Worm (Caenorhabditis elegans): ENCODE results near the gene nhx-3.

The nhx-3 gene

ce11 chrV:7524447-7524846, 20.9 kb downstream of the nhx-3 start, which contains the start of gene C54F6.20:
Gene C54F6.20 (plus strand): TSS chrV:7524747.
- TF ChIP-seq ceh-48 (tag; optimal IDR thresholded peaks at IDR 0.05) (no peak), ceh-19 (GFP tag; optimal IDR thresholded peaks at IDR 0.05) (no peak), elt-2 (tag; optimal IDR thresholded peaks at IDR 0.05) (no peak)

ce11 chrV:7523392-7523791, 21.9 kb downstream of the nhx-3 start, which contains the start of gene C54F6.6:
Gene C54F6.6 (plus strand): TSS chrV:7523692.
- TF ChIP-seq ttx-3 (tag; optimal IDR thresholded peaks at IDR 0.05) (no peak), tbx-7 (tag; optimal IDR thresholded peaks at IDR 0.05) (no peak), rnt-1 (tag; optimal IDR thresholded peaks at IDR 0.05) (no peak), pqm-1 (tag; optimal IDR thresholded peaks at IDR 0.05) (no peak), ceh-9 (tag; optimal IDR thresholded peaks at IDR 0.05) (no peak), elt-4 (tag; optimal IDR thresholded peaks at IDR 0.05) (no peak), nfya-1 (tag; optimal IDR thresholded peaks at IDR 0.05) (no peak), dve-1 (tag; optimal IDR thresholded peaks at IDR 0.05) (no peak)

- TF ChIP-seq ahr-1 (tag; optimal IDR thresholded peaks at IDR 0.05) (no peak), sox-4 (tag; optimal IDR thresholded peaks at IDR 0.05) (no peak), Y22D7AL.16 (tag; optimal IDR thresholded peaks at IDR 0.05) (no peak)
These were observed 23.0 kb downstream of the nhx-3 start, which contains the start of gene C54F6.15 for ce11 chrV:7522279-7522678. Gene C54F6.15 (minus strand): TSS chrV:7522379.

- TF ChIP-seq ceh-45 (GFP tag; IDR thresholded peaks at IDR 0.05): no peak
- TF ChIP-seq pqm-1 (tag; optimal IDR thresholded peaks at IDR 0.05): no peak
- no peak for TF ChIP-seq K09A11.1 (tag; optimal IDR thresholded peaks at IDR 0.05; ENCODE audit: insufficient read depth)
- no peak for TF ChIP-seq mec-3 (tag; optimal IDR thresholded peaks at IDR 0.05; ENCODE audit: borderline replicate concordance)
- no peak for TF ChIP-seq ceh-14 (tag; optimal IDR thresholded peaks at IDR 0.05)
- TF ChIP-seq ceh-30 (tag; optimal IDR thresholded peaks at IDR 0.05): no peak
- TF ChIP-seq ceh-2 (tag; optimal IDR thresholded peaks at IDR 0.05): no peak
- TF ChIP-seq hlh-30 (tag; optimal IDR thresholded peaks at IDR 0.05; ENCODE audit: insufficient read depth): no peak
- no peak for TF ChIP-seq ceh-6 (GFP tag; optimal IDR thresholded peaks at IDR 0.05)
- TF ChIP-seq ref-2 (tag; optimal IDR thresholded peaks at IDR 0.05): no peak
- TF ChIP-seq madf-2 (tag; optimal IDR thresholded peaks at IDR 0.05): no peak
These were observed 24.0 kb downstream of the nhx-3 start for ce11 chrV:7521304-7521703.

- TF ChIP-seq syd-9 (tag; optimal IDR thresholded peaks at IDR 0.05) (no peak), ceh-45 (GFP tag; IDR thresholded peaks at IDR 0.05) (no peak), rnt-1 (tag; optimal IDR thresholded peaks at IDR 0.05) (no peak), ceh-18 (tag; optimal IDR thresholded peaks at IDR 0.05) (no peak), dve-1 (tag; optimal IDR thresholded peaks at IDR 0.05) (no peak), ahr-1 (tag; optimal IDR thresholded peaks at IDR 0.05) (no peak), sox-2 (GFP tag; IDR thresholded peaks at IDR 0.05) (no peak), ets-4 (tag; optimal IDR thresholded peaks at IDR 0.05) (no peak), Y22D7AL.16 (tag; optimal IDR thresholded peaks at IDR 0.05) (no peak), elt-2 (tag; optimal IDR thresholded peaks at IDR 0.05) (no peak), nfya-1 (tag; optimal IDR thresholded peaks at IDR 0.05) (no peak), C08G9.2 (tag; optimal IDR thresholded peaks at IDR 0.05) (no peak), unc-42 (tag; optimal IDR thresholded peaks at IDR 0.05) (no peak), unc-86 (tag; optimal IDR thresholded peaks at IDR 0.05) (no peak), hlh-15 (tag; optimal IDR thresholded peaks at IDR 0.05) (no peak)
These were observed 25.2 kb downstream of the nhx-3 start, which contains the start of gene srb-19 for ce11 chrV:7520077-7520476. Gene srb-19 (minus strand): TSS chrV:7520177.

ce11 chrV:7514939-7515338, 30.4 kb downstream of the nhx-3 start, which contains the start of gene srb-18:
Gene srb-18 (plus strand): TSS chrV:7515239.
- TF ChIP-seq pax-1 (tag; optimal IDR thresholded peaks at IDR 0.05): no peak
- TF ChIP-seq dmd-4 (tag; optimal IDR thresholded peaks at IDR 0.05; ENCODE audit: borderline replicate concordance): no peak
- TF ChIP-seq fkh-10 (GFP tag; optimal IDR thresholded peaks at IDR 0.05): no peak
- no peak for TF ChIP-seq F13H6.1 (tag; optimal IDR thresholded peaks at IDR 0.05)
- TF ChIP-seq rnt-1 (tag; optimal IDR thresholded peaks at IDR 0.05): no peak
- TF ChIP-seq unc-86 (tag; optimal IDR thresholded peaks at IDR 0.05): no peak
- TF ChIP-seq pros-1 (tag; optimal IDR thresholded peaks at IDR 0.05): no peak
- TF ChIP-seq dve-1 (tag; optimal IDR thresholded peaks at IDR 0.05): no peak
- TF ChIP-seq C08G9.2 (tag; optimal IDR thresholded peaks at IDR 0.05): no peak
- TF ChIP-seq ceh-22 (tag; optimal IDR thresholded peaks at IDR 0.05): no peak
- no peak for TF ChIP-seq hlh-15 (tag; optimal IDR thresholded peaks at IDR 0.05)
- no peak for TF ChIP-seq ref-2 (tag; optimal IDR thresholded peaks at IDR 0.05)
- TF ChIP-seq sdc-2 (tag; optimal IDR thresholded peaks at IDR 0.05): no peak
- no peak for TF ChIP-seq ceh-6 (GFP tag; optimal IDR thresholded peaks at IDR 0.05)
- TF ChIP-seq pqm-1 (tag; optimal IDR thresholded peaks at IDR 0.05): no peak
- no peak for TF ChIP-seq pha-4 (tag; optimal IDR thresholded peaks at IDR 0.05)

Data from whole organism, late embryonic.